Fruit fly (Drosophila melanogaster): Measurements from ENCODE around the gene Dbp21E2.

DNA sequence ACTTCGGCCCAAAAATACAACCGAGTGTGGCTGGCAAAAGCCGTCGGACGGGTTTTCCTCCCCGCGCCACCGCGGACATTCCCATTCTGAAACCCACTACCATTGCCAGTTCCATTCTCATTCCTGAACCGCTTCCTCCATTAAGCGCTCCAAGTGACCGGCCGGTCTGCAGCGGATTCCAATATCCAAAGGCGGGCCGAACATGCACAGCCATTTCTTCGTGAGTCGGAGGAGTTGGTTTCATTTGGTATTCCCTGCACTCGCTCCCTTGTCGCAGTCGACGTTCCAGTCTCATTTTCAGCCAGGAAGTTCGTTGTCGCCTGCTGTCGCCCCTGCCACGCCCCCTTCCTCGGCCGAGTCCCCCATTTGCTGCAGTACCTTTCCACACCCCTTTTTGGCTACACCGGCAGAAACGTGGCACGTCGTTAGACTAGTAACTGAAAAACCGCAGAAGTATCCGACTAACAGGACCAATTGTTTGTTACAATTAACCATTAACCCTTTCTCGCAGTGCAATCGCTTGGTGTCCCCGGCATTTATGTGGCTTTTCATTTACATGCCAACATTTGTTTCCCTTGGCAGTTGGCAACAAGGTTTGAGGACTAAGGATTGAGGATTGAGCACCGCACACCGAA, 36.7 kb downstream of the Dbp21E2 start:
- TF ChIP-seq Eip93F (GFP tag; optimal IDR thresholded peaks at IDR 0.05) = peak; percentile 83
- peak; percentile 66 for TF ChIP-seq CG1621 (tag; optimal IDR thresholded peaks at IDR 0.05)
- TF ChIP-seq topi (GFP tag; optimal IDR thresholded peaks at IDR 0.05) = peak; percentile 86
- peak; percentile 79 for TF ChIP-seq CG8632 (GFP tag; optimal IDR thresholded peaks at IDR 0.05)
- peak; percentile 82 for TF ChIP-seq Smox (GFP tag; optimal IDR thresholded peaks at IDR 0.05)
- peak; percentile 64 for TF ChIP-seq net (GFP tag; optimal IDR thresholded peaks at IDR 0.05)
